Fruit fly (Drosophila melanogaster) whole organism, embryonic: ENCODE measurements around the gene CG8993.
A peak's percentile ranks its signal among the peaks of the same experiment; 100 is the strongest.

Source experiments
- Antp ChIP-seq: fragments of 200-800 bp; sonication (Bioruptor generic); optimal IDR thresholded peaks from 3 replicates; lab custom pipeline; 2016; ENCODE audit warnings: missing biosample characterization, missing genetic modification characterization
- CG10147 ChIP-seq: fragments of 200-800 bp; sonication (Bioruptor generic); optimal IDR thresholded peaks from 2 replicates; lab custom pipeline; 2019; ENCODE audit warnings: missing biosample characterization, mild to moderate bottlenecking, missing genetic modification characterization, moderate library complexity
- CG1024 ChIP-seq: fragments of 200-800 bp; sonication (Bioruptor generic); IDR thresholded peaks from 2 replicates; pipeline ENCODE4 v1.3.6; 2022; ENCODE audit warnings: missing biosample characterization, missing genetic modification characterization
- CG11695 ChIP-seq: fragments of 200-800 bp; sonication (Bioruptor generic); IDR thresholded peaks from 3 replicates; pipeline ENCODE4 v1.3.6; 2022; ENCODE audit warnings: missing biosample characterization, missing genetic modification characterization
- CG12236 ChIP-seq: fragments of 200-800 bp; sonication (Bioruptor generic); optimal IDR thresholded peaks from 2 replicates; lab custom pipeline; 2016; ENCODE audit warnings: missing biosample characterization, missing genetic modification characterization
- CG1233 ChIP-seq: fragments of 200-800 bp; sonication (Bioruptor generic); optimal IDR thresholded peaks from 4 replicates; lab custom pipeline; 2018; ENCODE audit warnings: missing biosample characterization, mild to moderate bottlenecking, missing genetic modification characterization
- CG15696 ChIP-seq: fragments of 200-800 bp; sonication (Bioruptor generic); optimal IDR thresholded peaks from 2 replicates; lab custom pipeline; 2019; ENCODE audit warnings: missing biosample characterization, mild to moderate bottlenecking, missing genetic modification characterization, moderate library complexity
- CG18599 ChIP-seq: fragments of 200-800 bp; sonication (Bioruptor generic); optimal IDR thresholded peaks from 3 replicates; lab custom pipeline; 2017; ENCODE audit warnings: missing biosample characterization, missing genetic modification characterization, mild to moderate bottlenecking, moderate library complexity, missing genetic modification reagents
- CG18764 ChIP-seq: fragments of 200-800 bp; sonication (Bioruptor generic); optimal IDR thresholded peaks from 3 replicates; lab custom pipeline; 2016; ENCODE audit warnings: missing biosample characterization, missing genetic modification characterization
- CG2116 ChIP-seq: fragments of 200-800 bp; sonication (Bioruptor generic); optimal IDR thresholded peaks from 3 replicates; lab custom pipeline; 2018; ENCODE audit warnings: missing biosample characterization, mild to moderate bottlenecking, missing genetic modification characterization
- CG2889 ChIP-seq: fragments of 200-800 bp; sonication (Bioruptor generic); IDR thresholded peaks from 3 replicates; pipeline ENCODE4 v1.3.6; 2022; ENCODE audit warnings: missing biosample characterization, missing genetic modification characterization
- CG30403 ChIP-seq: fragments of 200-800 bp; sonication (Bioruptor generic); optimal IDR thresholded peaks from 3 replicates; lab custom pipeline; 2016; ENCODE audit warnings: missing biosample characterization, missing genetic modification characterization
- CG32772 ChIP-seq: fragments of 200-800 bp; sonication (Bioruptor generic); IDR thresholded peaks from 2 replicates; pipeline ENCODE4 v1.3.6; 2022; ENCODE audit warnings: missing biosample characterization, missing genetic modification characterization
- CG33213 ChIP-seq: fragments of 200-800 bp; sonication (Bioruptor generic); optimal IDR thresholded peaks from 3 replicates; lab custom pipeline; 2016; ENCODE audit warnings: missing biosample characterization, missing genetic modification characterization
- CG33557 ChIP-seq: fragments of 200-800 bp; sonication (Bioruptor generic); optimal IDR thresholded peaks from 2 replicates; lab custom pipeline; 2019; ENCODE audit warnings: missing biosample characterization, mild to moderate bottlenecking, missing genetic modification characterization, moderate library complexity
- CG4360 ChIP-seq: fragments of 200-800 bp; sonication (Bioruptor generic); IDR thresholded peaks from 2 replicates; pipeline ENCODE4 v1.3.6; 2022; ENCODE audit warnings: missing biosample characterization, missing genetic modification characterization
- CG4617 ChIP-seq: fragments of 200-800 bp; sonication (Bioruptor generic); optimal IDR thresholded peaks from 3 replicates; lab custom pipeline; 2016; ENCODE audit warnings: missing biosample characterization, missing genetic modification characterization, borderline replicate concordance
- CG4730 ChIP-seq: fragments of 200-800 bp; sonication (Bioruptor generic); IDR thresholded peaks from 2 replicates; pipeline ENCODE4 v1.3.6; 2022; ENCODE audit warnings: missing biosample characterization, missing genetic modification characterization
- CG5180 ChIP-seq: fragments of 200-800 bp; sonication (Bioruptor generic); optimal IDR thresholded peaks from 3 replicates; lab custom pipeline; 2017; ENCODE audit warnings: missing biosample characterization, missing genetic modification characterization, mild to moderate bottlenecking, moderate library complexity, missing genetic modification reagents
- CG6175 ChIP-seq: fragments of 200-800 bp; sonication (Bioruptor generic); IDR thresholded peaks from 3 replicates; pipeline ENCODE4 v1.3.6; 2022; ENCODE audit warnings: missing biosample characterization, missing genetic modification characterization
- CG8089 ChIP-seq: fragments of 200-800 bp; sonication (Bioruptor generic); optimal IDR thresholded peaks from 3 replicates; lab custom pipeline; 2016; ENCODE audit warnings: missing biosample characterization, missing genetic modification characterization
- CG8944 ChIP-seq: fragments of 200-800 bp; sonication (Bioruptor generic); optimal IDR thresholded peaks from 3 replicates; lab custom pipeline; 2016; ENCODE audit warnings: missing biosample characterization, missing genetic modification characterization
- CG9932 ChIP-seq: fragments of 200-800 bp; sonication (Bioruptor generic); IDR thresholded peaks from 2 replicates; pipeline ENCODE4 v1.3.6; 2022; ENCODE audit warnings: missing biosample characterization, missing genetic modification characterization
- E2f1 ChIP-seq: fragments of 200-800 bp; sonication (Bioruptor generic); IDR thresholded peaks from 2 replicates; pipeline ENCODE4 v1.3.6; 2022; ENCODE audit warnings: missing biosample characterization, missing genetic modification characterization
- Nf-YB ChIP-seq: fragments of 200-800 bp; sonication (Bioruptor generic); optimal IDR thresholded peaks from 3 replicates; lab custom pipeline; 2019; ENCODE audit warnings: missing biosample characterization, mild to moderate bottlenecking, missing genetic modification characterization, moderate library complexity
- NfI ChIP-seq: fragments of 200-800 bp; sonication (Bioruptor generic); optimal IDR thresholded peaks from 3 replicates; lab custom pipeline; 2018; ENCODE audit warnings: missing biosample characterization, mild to moderate bottlenecking, missing genetic modification characterization, moderate library complexity
- Oaz ChIP-seq: fragments of 200-800 bp; sonication (Bioruptor generic); IDR thresholded peaks from 2 replicates; pipeline ENCODE4 v1.3.6; 2022; ENCODE audit warnings: missing biosample characterization, missing genetic modification characterization
- Oli ChIP-seq: fragments of 200-800 bp; sonication (Bioruptor generic); optimal IDR thresholded peaks from 2 replicates; lab custom pipeline; 2018; ENCODE audit warnings: missing biosample characterization, mild to moderate bottlenecking, missing genetic modification characterization, moderate library complexity
- Scr ChIP-seq: fragments of 200-800 bp; sonication (Bioruptor generic); IDR thresholded peaks from 2 replicates; pipeline ENCODE4 v1.3.6; 2022; ENCODE audit warnings: missing biosample characterization, missing genetic modification characterization; ENCODE audit not compliant: partially characterized antibody
- Tbp ChIP-seq: fragments of >200 bp; optimal IDR thresholded peaks from 2 replicates; lab custom pipeline; 2018; ENCODE audit warnings: missing biosample characterization, missing genetic modification characterization
- al ChIP-seq: fragments of 200-800 bp; sonication (Bioruptor generic); IDR thresholded peaks from 2 replicates; pipeline ENCODE4 v1.3.6; 2022; ENCODE audit warnings: missing biosample characterization, missing genetic modification characterization
- amos ChIP-seq: fragments of 200-800 bp; sonication (Bioruptor generic); IDR thresholded peaks from 2 replicates; pipeline ENCODE4 v1.3.6; 2022; ENCODE audit warnings: missing biosample characterization, missing genetic modification characterization; ENCODE audit not compliant: partially characterized antibody
- bowl ChIP-seq: fragments of 200-800 bp; sonication (Bioruptor generic); IDR thresholded peaks from 2 replicates; pipeline ENCODE4 v1.3.6; 2022; ENCODE audit warnings: missing biosample characterization, missing genetic modification characterization
- chn ChIP-seq: fragments of 200-800 bp; sonication (Bioruptor generic); optimal IDR thresholded peaks from 2 replicates; lab custom pipeline; 2016; ENCODE audit warnings: missing biosample characterization, missing genetic modification characterization
- corto ChIP-seq: fragments of 200-800 bp; sonication (Bioruptor generic); optimal IDR thresholded peaks from 2 replicates; lab custom pipeline; 2016; ENCODE audit warnings: missing biosample characterization, mild to moderate bottlenecking, missing genetic modification characterization, moderate library complexity
- eve ChIP-seq, 2 experiments: fragments of >200 bp; optimal IDR thresholded peaks; 2 replicates each; lab custom pipeline; 2017; ENCODE audit warnings: missing biosample characterization in 2 of 2, missing genetic modification characterization in 2 of 2
- gce ChIP-seq: fragments of 200-800 bp; sonication (Bioruptor generic); IDR thresholded peaks from 3 replicates; pipeline ENCODE4 v1.3.6; 2022; ENCODE audit warnings: missing biosample characterization, missing genetic modification characterization
- gcm ChIP-seq: fragments of 200-800 bp; sonication (Bioruptor generic); optimal IDR thresholded peaks from 2 replicates; lab custom pipeline; 2019; ENCODE audit warnings: missing biosample characterization, mild to moderate bottlenecking, missing genetic modification characterization, moderate library complexity
- gcm2 ChIP-seq: fragments of 200-800 bp; sonication (Bioruptor generic); optimal IDR thresholded peaks from 2 replicates; lab custom pipeline; 2016; ENCODE audit warnings: missing biosample characterization, missing genetic modification characterization
- klu ChIP-seq: fragments of 200-800 bp; sonication (Bioruptor generic); IDR thresholded peaks from 2 replicates; pipeline ENCODE4 v1.3.6; 2022; ENCODE audit warnings: missing biosample characterization, missing genetic modification characterization
- maf-S ChIP-seq: fragments of 200-800 bp; sonication (Bioruptor generic); optimal IDR thresholded peaks from 2 replicates; lab custom pipeline; 2016; ENCODE audit warnings: missing biosample characterization, missing genetic modification characterization
- p53 ChIP-seq: fragments of 200-800 bp; sonication (Bioruptor generic); optimal IDR thresholded peaks from 2 replicates; lab custom pipeline; 2016; ENCODE audit warnings: missing biosample characterization, missing genetic modification characterization
- pnt ChIP-seq: fragments of 200-800 bp; sonication (Bioruptor generic); optimal IDR thresholded peaks from 3 replicates; lab custom pipeline; 2016; ENCODE audit warnings: missing biosample characterization, missing genetic modification characterization
- psq ChIP-seq: fragments of 200-800 bp; sonication (Bioruptor generic); optimal IDR thresholded peaks from 2 replicates; lab custom pipeline; 2017; ENCODE audit warnings: missing biosample characterization, missing genetic modification characterization
- stc ChIP-seq: fragments of 200-800 bp; sonication (Bioruptor generic); IDR thresholded peaks from 2 replicates; pipeline ENCODE4 v1.3.6; 2022; ENCODE audit warnings: missing biosample characterization, missing genetic modification characterization
- twi ChIP-seq: fragments of 200-800 bp; optimal IDR thresholded peaks from 2 replicates; lab custom pipeline; 2019; ENCODE audit warnings: missing biosample characterization, mild to moderate bottlenecking, missing genetic modification characterization, moderate library complexity
- tx ChIP-seq: fragments of 200-800 bp; sonication (Bioruptor generic); optimal IDR thresholded peaks from 2 replicates; lab custom pipeline; 2016; ENCODE audit warnings: missing biosample characterization, missing genetic modification characterization
- yki ChIP-seq: fragments of >200 bp; optimal IDR thresholded peaks from 3 replicates; lab custom pipeline; 2018
- zf30C ChIP-seq: fragments of 200-800 bp; sonication (Bioruptor generic); optimal IDR thresholded peaks from 3 replicates; lab custom pipeline; 2018; ENCODE audit warnings: missing biosample characterization, mild to moderate bottlenecking, missing genetic modification characterization

CG8993 gene

DNA sequence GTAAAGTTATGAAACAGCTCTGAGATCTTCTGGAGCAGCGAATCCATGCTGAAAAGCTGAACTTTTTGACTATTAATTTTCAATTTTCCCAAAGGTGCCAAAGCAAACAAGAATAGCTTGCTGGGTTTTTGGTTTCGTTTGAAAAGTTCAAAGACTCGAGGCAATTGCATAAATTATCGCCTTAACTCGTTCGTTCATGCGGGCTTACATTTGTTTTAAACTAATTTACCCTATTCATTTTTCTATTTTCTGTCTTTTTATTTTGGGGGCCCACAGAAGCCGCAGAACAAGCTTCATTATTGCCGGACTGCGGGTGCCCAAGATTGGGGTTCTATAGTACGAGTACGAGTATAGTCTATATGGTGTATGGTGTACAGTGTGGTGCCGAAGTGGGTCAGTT, 18.9 kb downstream of the CG8993 start, which contains the start of the genes CG32298 and CG32299:
CG32298 (minus strand) TSS at position 101 of the 400 bp plus-strand sequence.
CG32299 (minus strand) TSS at position 101 of the 400 bp plus-strand sequence.
- TF ChIP-seq gcm, result peak; percentile 78
- no peak for TF ChIP-seq Oli (tag; lab: Kevin White, UChicago)

DNA sequence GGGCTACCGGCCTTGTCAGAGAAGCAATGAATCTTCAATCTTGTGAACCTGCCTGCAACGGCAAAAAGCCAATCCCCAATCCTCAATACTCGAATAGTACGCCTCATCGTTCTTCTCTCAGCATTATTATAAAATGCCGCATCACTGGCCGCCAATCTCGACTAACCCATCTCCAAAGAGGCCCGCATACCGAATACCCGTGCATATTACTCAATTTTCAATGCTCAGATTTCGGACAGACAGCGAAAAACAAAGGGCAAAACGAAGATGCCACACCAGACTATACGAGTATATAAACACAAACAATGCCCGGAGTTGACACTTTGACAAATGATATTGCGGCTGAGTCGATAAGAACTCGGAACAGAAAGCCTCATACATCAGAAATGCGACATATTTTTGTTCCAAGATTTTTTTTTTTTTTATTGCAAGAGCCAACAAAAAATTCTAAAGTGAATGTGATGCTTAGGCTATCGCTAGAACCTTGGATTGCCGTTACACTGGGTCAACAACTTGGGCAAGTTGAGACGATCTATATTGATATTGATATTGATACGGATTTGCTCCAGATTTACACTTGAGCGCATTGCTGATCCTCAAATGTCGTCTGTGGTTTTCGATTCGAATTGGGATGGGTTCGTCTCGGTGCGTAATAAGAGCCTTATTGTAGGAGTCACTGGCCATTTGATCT, 20.9 kb downstream of the CG8993 start:
- TF ChIP-seq tx (GFP tag; lab: Kevin White, UChicago), result no peak
- peak in 1 of 2 experiments; percentile 49 for TF ChIP-seq eve (GFP tag; optimal IDR thresholded peaks at IDR 0.05; lab: Kevin White, UChicago)
- TF ChIP-seq CG4617 (GFP tag; lab: Kevin White, UChicago), result no peak
- no peak for TF ChIP-seq CG1233 (GFP tag; lab: Kevin White, UChicago)
- no peak for TF ChIP-seq CG4360
- peak; percentile 32; the same call in 1 of the 3 replicates for TF ChIP-seq gce (GFP tag; lab: Robert Waterston, UW)
- TF ChIP-seq bowl (GFP tag; lab: Robert Waterston, UW), result no peak
- TF ChIP-seq CG10147 (GFP tag; lab: Kevin White, UChicago), result no peak
- TF ChIP-seq CG8089 (GFP tag; lab: Kevin White, UChicago), result no peak
- TF ChIP-seq gcm2 (GFP tag; lab: Kevin White, UChicago), result no peak
- no peak for TF ChIP-seq Antp (GFP tag; lab: Kevin White, UChicago)
- 0 out of 3 replicates have a peak, but pooled peaks have one; percentile 49 for TF ChIP-seq CG6175
- peak; percentile 34 for TF ChIP-seq CG18764 (GFP tag; lab: Kevin White, UChicago)
- no peak for TF ChIP-seq CG8944 (GFP tag; lab: Kevin White, UChicago)
- no peak for TF ChIP-seq E2f1 (GFP tag; lab: Robert Waterston, UW)
- no peak for TF ChIP-seq al (GFP tag; lab: Robert Waterston, UW)
- TF ChIP-seq klu (GFP tag; lab: Robert Waterston, UW), result no peak
- no peak for TF ChIP-seq psq (GFP tag; lab: Kevin White, UChicago)
- no peak for TF ChIP-seq CG32772 (GFP tag; lab: Robert Waterston, UW)
- peak; percentile 45; the same call in 1 of the 2 replicates for TF ChIP-seq CG1024 (GFP tag; lab: Robert Waterston, UW)
- TF ChIP-seq stc (GFP tag; lab: Robert Waterston, UW), result no peak
- no peak for TF ChIP-seq CG33557 (GFP tag; lab: Kevin White, UChicago)
- TF ChIP-seq yki (lab: Kevin White, UChicago), result no peak
- no peak for TF ChIP-seq Oaz (GFP tag; lab: Robert Waterston, UW)
- no peak for TF ChIP-seq pnt (GFP tag; lab: Kevin White, UChicago)
- no peak for TF ChIP-seq CG11695
- peak; percentile 81 for TF ChIP-seq gcm
- TF ChIP-seq CG12236 (GFP tag; lab: Kevin White, UChicago), result no peak
- no peak for TF ChIP-seq zf30C (GFP tag; lab: Kevin White, UChicago)
- TF ChIP-seq CG33213, result peak; percentile 23
- TF ChIP-seq CG18599 (GFP tag; lab: Kevin White, UChicago), result no peak
- no peak for TF ChIP-seq NfI (GFP tag; lab: Kevin White, UChicago)
- no peak for TF ChIP-seq Tbp (GFP tag; lab: Kevin White, UChicago)
- TF ChIP-seq Nf-YB (GFP tag; lab: Kevin White, UChicago), result no peak
- no peak for TF ChIP-seq CG2889 (GFP tag; lab: Robert Waterston, UW)
- no peak for TF ChIP-seq CG4730 (GFP tag; lab: Robert Waterston, UW)
- peak; percentile 39 for TF ChIP-seq CG5180 (GFP tag; lab: Kevin White, UChicago)
- no peak for TF ChIP-seq maf-S
- TF ChIP-seq CG15696 (tag; lab: Kevin White, UChicago), result no peak
- no peak for TF ChIP-seq chn
- no peak for TF ChIP-seq amos
- TF ChIP-seq Scr (GFP tag; lab: Robert Waterston, UW), result no peak
- no peak for TF ChIP-seq twi (tag; lab: Kevin White, UChicago)
- no peak for TF ChIP-seq CG2116 (GFP tag; lab: Kevin White, UChicago)
- TF ChIP-seq CG30403 (GFP tag; lab: Kevin White, UChicago), result no peak
- TF ChIP-seq CG9932 (GFP tag; lab: Robert Waterston, UW), result no peak
- no peak for TF ChIP-seq p53
- no peak for TF ChIP-seq corto (GFP tag; lab: Kevin White, UChicago)
